Fruit fly (Drosophila melanogaster): ENCODE measurements around the gene CG14190.

DNA sequence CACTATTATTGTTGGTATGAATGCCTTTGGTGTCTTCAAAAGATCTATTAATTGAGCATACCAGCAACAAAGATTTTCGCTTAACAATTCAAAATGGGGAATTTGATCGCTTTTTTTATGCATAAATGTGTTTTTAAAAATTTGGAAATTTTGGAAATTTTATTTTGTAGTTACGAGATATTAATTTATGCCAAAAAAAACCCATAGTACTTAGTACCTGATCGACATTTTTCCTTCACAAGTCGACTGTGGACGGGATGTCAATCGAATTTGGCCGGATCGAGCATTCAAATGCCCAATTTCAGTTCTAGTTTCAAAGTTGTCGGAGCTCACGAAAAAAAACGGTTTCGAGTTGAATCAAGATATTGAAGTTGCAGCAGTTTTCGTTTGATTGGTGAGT lies at the start of gene CG14190:
- TF ChIP-seq tai (GFP tag; optimal IDR thresholded peaks at IDR 0.05), result no peak
- no peak for TF ChIP-seq brk (GFP tag; optimal IDR thresholded peaks at IDR 0.05)
- TF ChIP-seq usp (GFP tag; optimal IDR thresholded peaks at IDR 0.05), result no peak
- no peak for TF ChIP-seq OdsH (GFP tag; optimal IDR thresholded peaks at IDR 0.05)
- no peak for TF ChIP-seq sage (GFP tag; optimal IDR thresholded peaks at IDR 0.05)

Data from whole organism, wandering third instar larva.